Worm (Caenorhabditis elegans) whole organism, L4/young adult: ENCODE data around the gene C50A2.7.

Experiments used
- W03F9.2 ChIP-seq: fragments of 150-350 bp; optimal IDR thresholded peaks from 2 replicates; lab custom pipeline; 2014; ENCODE audit warnings: missing biosample characterization, missing genetic modification characterization
- dao-5 ChIP-seq: sonication (generic microtip); optimal IDR thresholded peaks from 2 replicates; lab custom pipeline; 2016; ENCODE audit warnings: missing genotype, missing genetic modification characterization, moderate library complexity, missing compliant biosample characterization
- him-1 ChIP-seq: sonication (generic microtip); optimal IDR thresholded peaks from 2 replicates; lab custom pipeline; 2016; ENCODE audit warnings: missing genotype, missing genetic modification reagents, missing genetic modification characterization, missing compliant biosample characterization

C50A2.7 gene

DNA sequence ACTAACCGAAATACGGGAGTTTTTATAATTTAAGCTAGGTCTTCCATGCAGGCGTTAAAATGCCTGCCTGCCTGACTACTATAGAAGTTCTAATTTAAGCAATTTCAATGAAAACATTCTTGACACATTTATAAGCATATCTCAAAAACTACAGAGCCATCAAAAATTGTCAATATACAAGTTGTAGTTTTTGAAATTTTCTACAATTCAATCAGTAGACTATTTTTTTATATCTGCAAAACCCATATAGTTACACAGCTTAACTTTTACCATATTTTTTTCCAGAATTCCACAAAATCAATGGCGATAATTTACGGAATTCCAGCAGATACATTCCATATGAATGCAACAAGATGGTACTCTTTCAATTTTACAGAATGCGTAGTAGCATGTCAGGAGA is at the start of gene C50A2.7:
C50A2.7 (plus strand) TSS at position 301 of the 400 bp plus-strand sequence.
- TF ChIP-seq dao-5 (tag; lab: Kevin White, UChicago) (no peak), him-1 (tag; lab: Kevin White, UChicago) (no peak), W03F9.2 (no peak)

DNA sequence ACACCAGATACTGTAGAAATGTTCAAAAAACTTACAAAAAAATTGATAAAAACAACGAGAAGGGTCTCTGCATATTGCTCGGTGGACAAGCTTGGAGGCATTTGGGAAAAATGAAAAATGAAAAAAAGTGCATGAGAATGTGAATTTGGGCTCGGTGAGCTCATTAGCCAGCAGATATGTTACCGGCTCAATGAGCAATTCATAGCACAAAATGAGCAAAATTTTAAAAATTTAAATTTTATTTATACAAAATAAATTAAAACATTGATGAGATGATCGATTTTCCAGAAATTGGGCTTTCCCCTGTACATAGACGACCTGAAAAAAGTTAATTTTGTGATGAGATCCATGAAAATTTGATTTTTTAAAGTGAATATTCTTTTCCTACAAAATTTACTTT is 49.6 kb upstream of the C50A2.7 start, which contains the start of gene srx-14:
srx-14 (minus strand) TSS at position 101 of the 400 bp plus-strand sequence.
- TF ChIP-seq dao-5 (tag; lab: Kevin White, UChicago): no peak
- no peak for TF ChIP-seq W03F9.2
- TF ChIP-seq him-1 (tag; lab: Kevin White, UChicago): no peak

DNA sequence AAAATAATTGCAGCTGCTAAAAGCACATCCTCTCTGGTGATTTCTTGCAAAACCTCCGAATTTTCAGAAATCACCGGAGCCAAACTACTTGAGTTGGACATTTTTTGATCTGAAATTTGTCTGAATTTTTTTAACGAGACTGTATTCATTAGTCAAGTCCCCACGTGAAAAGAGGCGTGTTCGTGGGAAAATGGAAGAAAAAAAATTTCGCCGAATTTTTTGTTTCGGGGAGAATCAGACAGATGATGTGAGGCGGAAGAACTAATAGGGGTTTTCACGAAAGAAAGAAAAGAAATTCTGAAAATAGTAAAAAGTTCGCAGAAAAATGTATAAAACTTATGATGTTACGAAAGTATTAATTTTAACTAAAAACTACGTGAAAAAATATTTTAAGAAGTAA is 44.7 kb upstream of the C50A2.7 start, which contains the start of gene srx-13:
srx-13 (minus strand) TSS at position 101 of the 400 bp plus-strand sequence.
- no peak for TF ChIP-seq W03F9.2
- TF ChIP-seq him-1 (tag; lab: Kevin White, UChicago): no peak
- no peak for TF ChIP-seq dao-5 (tag; lab: Kevin White, UChicago)

DNA sequence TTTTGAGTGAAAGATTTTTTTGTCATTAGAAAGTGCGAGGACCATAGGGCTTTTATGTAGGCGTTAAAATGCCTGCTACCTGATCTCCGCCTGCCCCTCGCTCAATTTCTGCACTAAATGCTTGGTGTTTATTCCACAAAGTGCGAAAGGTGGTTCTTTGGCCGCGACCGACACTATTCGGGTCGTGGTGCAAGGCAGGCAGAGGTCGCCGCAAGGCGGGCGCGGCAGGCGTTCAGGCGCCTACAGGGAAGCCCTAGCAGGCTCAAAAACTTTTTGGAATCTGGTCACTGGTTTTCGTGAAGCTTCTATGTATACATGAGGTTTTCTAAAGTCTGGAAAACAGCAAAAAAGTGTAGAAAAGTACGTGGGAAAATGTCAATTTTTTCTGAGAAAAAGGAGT is 42.4 kb upstream of the C50A2.7 start:
- TF ChIP-seq W03F9.2 (no peak), him-1 (tag; lab: Kevin White, UChicago) (no peak), dao-5 (tag; lab: Kevin White, UChicago) (no peak)

DNA sequence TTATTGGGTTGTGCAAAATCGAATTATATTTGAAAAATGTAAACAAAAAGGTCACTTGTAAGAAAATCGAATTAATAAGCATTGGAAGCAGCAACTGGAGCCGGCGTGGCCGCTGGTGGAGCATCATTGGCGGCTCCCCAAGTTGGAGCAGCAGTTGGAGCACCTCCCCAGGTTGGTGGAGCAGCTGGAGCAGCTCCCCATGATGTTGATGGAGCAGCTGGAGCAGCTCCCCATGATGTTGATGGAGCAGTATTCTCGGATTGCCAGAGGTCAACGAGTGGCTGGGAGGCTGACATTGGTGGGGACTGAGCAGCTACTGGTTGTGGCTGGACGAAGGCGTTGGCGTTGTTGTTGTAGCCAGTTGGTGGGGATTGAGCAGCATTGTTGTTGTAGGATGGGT is 41.7 kb upstream of the C50A2.7 start:
- TF ChIP-seq dao-5 (tag; lab: Kevin White, UChicago) (no peak), W03F9.2 (no peak)

DNA sequence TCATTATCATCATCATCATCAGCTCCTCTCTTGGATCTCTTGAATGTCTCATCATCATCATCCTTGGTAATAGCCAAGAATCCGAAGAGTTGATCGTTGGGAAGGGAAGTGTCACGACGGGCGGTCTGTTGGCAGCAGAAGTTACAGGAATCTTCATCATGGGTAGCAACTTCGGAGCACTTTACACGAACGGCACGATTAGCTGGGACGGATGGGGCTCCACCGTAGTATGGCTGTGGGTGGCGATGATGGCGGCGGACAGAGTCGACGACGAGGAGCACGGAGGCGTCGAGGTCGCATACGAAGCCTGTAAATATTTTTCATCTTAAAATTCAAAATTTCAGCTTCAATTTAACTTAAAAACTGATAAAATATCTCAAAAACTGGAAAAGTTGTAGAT is 39.9 kb upstream of the C50A2.7 start:
- TF ChIP-seq him-1 (tag; lab: Kevin White, UChicago) (no peak), W03F9.2 (no peak), dao-5 (tag; lab: Kevin White, UChicago) (no peak)

DNA sequence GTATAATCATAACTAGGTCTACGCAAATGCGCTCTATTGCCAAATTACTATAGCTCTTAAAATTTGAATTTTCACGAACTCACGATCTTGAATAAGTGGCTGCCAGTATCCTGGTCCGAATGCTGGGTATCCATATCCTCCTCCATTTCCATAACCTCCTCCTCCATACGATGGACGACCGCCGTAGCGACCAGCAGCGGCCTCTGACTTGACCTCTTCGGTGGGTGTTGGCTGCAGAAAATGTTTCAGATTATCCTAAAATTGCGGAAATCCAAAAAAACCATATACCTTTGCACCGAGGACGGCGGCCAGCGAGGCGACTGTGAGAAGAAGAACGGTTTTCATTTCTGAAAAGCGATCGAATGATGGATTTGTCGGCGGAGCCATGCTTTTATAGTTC is 38.5 kb upstream of the C50A2.7 start, which contains the start of gene perm-4:
perm-4 (minus strand) TSS at position 367 of the 400 bp plus-strand sequence.
- TF ChIP-seq W03F9.2: no peak
- TF ChIP-seq dao-5 (tag; lab: Kevin White, UChicago): no peak
- no peak for TF ChIP-seq him-1 (tag; lab: Kevin White, UChicago)

DNA sequence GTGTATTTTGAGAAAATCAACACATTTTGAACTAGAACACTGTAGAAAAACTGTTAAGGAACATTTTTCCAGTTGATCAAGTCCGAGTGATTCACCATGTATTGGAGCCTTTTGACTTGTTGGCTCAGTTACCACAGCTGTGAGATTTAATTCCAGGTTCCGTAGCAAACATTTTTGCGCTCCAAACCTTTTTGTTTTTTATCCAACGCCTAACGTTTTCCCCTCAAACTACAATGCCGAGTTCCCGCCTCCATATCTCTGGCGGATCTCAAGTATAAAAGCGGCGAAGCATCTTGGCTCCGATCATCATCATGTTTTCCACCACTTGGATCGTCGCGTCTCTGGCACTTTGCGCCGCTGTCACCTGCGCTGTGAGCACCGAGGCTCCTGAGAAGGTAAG is 36.7 kb upstream of the C50A2.7 start, which contains the start of gene perm-2:
perm-2 (plus strand) TSS at position 301 of the 400 bp plus-strand sequence.
- TF ChIP-seq W03F9.2 (no peak), dao-5 (tag; lab: Kevin White, UChicago) (no peak), him-1 (tag; lab: Kevin White, UChicago) (no peak)

DNA sequence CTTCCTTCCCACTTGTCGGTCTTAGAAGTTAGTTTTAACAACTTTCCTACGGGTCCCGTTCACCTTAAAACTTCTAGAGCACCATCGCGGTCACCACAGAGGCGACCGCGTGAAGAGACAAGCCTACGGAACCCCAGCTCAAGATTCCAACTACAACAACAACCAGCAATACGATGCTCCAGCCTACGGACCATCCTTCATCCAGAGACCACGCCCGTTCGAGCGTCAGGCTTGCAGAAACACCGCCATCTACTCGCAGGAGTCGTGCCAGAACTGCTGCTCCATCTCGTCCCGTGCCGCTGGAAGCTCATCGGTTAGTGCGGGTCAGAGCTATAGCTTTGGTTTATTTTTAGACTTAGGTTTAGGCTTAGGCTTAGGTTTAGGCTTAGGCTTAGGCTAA is 35.4 kb upstream of the C50A2.7 start:
- TF ChIP-seq dao-5 (tag; lab: Kevin White, UChicago): no peak
- no peak for TF ChIP-seq W03F9.2
- TF ChIP-seq him-1 (tag; lab: Kevin White, UChicago): no peak

DNA sequence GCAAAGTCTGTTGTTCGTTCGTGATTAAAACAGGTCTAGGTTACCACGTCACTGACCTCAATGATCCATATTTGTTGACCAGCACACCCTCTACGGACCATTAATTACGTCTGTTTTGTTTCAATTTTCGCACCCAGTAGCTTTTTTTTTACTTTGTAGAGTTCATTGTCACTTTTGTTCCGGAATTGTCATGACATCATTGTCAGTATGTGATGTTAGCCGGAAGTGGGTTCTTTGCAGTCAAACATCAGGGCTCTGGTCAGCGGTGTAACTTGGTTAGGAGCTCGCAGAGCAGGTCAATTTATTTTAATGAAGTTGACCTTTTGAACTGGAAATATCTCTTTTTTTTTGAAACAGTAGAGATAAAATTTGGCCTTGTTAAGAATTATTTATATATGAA is 26.6 kb upstream of the C50A2.7 start, which contains the start of gene C44B12.6:
C44B12.6 (minus strand) TSS at position 101 of the 400 bp plus-strand sequence.
- no peak for TF ChIP-seq W03F9.2
- no peak for TF ChIP-seq him-1 (tag; lab: Kevin White, UChicago)
- no peak for TF ChIP-seq dao-5 (tag; lab: Kevin White, UChicago)

DNA sequence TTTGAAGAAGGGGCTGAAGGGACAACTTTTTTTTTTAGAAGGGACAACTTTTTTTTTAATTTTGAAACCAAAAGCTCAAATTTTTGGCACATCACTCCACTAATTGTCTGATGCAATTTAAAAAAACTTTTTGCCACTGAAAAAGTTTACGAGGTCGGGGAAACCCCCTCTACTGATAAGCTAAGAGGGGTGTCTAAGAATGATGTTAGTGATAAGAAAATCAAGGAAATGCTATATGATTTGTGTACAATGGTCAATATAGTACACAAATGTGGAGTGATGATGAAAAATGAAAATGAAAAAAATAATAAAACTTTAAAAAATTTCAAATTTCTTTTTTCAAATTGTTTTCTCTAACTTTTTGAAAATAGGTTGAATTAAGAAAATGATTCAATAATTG is 15.6 kb upstream of the C50A2.7 start:
- TF ChIP-seq dao-5 (tag; lab: Kevin White, UChicago) (no peak), W03F9.2 (no peak), him-1 (tag; lab: Kevin White, UChicago) (no peak)

DNA sequence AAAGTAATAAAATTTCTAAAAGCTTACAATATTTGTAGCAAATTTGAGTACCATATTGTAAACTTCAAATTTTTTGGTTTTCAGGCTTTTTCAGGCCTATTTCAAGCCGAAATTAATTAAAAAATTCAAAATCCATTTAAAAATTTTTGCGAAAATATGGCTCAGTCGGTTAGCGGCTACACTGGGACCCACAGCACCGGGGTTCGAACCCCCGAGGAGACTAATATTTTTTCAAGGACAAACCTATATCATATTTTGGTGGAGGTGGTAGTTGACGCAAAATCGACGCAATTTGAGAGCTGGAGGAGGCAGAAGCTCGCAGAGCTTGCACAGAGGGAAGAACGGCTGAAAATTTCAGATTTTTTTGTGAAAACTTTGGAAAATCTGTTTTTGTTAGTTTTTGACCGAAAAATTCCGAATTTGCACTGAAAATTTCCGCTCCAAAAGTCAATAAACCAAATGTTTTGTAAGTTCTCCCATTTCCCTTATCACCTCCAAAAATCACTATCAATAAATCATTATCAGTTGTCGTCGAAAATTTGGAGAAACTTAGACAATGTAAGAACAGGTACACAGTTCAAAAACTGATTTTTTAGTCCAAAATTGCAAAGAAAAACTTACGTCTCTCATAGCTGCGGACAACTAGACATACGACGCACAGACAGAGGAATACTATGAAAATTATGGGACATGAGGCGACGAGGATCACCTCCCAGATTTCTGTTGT is 14.6 kb upstream of the C50A2.7 start:
- TF ChIP-seq W03F9.2 (no peak), him-1 (tag; lab: Kevin White, UChicago) (no peak), dao-5 (tag; lab: Kevin White, UChicago) (no peak)

DNA sequence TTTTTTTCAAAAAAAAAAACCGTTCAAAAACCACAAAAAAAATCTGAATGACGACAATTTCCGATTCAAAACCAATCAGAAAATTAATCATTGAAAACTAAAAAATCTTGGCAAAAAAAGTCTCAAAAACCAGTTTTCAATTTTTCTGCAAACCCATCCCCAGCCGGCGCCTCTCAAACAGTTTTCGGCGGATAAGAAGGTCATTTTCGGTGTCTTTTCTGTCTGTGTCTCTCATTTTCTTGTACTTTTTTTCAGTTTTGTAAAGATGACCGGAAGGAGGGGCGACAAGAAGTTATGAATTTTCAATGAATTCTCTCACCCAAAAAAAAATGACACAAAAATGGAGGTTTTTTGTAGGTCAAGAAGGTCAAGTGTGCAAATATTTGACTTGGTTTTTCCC is 8.0 kb upstream of the C50A2.7 start:
- TF ChIP-seq dao-5 (tag; lab: Kevin White, UChicago): no peak
- TF ChIP-seq W03F9.2: no peak
- TF ChIP-seq him-1 (tag; lab: Kevin White, UChicago): no peak

DNA sequence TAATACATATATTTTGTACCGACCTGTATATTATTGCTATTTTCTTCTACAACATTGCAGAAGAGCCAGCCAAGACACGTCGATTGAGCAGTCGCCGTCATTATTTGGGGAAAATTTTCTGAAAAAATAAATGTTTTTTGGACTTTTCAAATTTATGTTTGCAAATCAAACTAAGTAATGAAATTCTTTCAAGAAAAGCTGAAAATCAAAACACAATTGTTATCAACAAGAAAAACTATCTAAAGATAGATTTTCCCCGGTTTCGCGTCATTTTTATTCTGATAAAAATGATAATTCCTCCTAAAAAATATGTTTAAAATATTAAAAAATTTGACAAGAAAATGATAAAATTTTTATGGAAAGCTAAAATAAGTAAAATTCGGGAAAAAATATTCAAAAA is 5.3 kb upstream of the C50A2.7 start, which contains the start of gene C50A2.3:
C50A2.3 (minus strand) TSS at position 101 of the 400 bp plus-strand sequence.
- TF ChIP-seq him-1 (tag; lab: Kevin White, UChicago) (no peak), dao-5 (tag; lab: Kevin White, UChicago) (no peak), W03F9.2 (no peak)
